Worm (Caenorhabditis elegans): ENCODE data around the gene K08D8.11.

- no peak for TF ChIP-seq lin-15B (tag; optimal IDR thresholded peaks at IDR 0.05)
- TF ChIP-seq zag-1 (tag; optimal IDR thresholded peaks at IDR 0.05) = no peak
- TF ChIP-seq nhr-76 (tag; optimal IDR thresholded peaks at IDR 0.05) = no peak
- no peak for TF ChIP-seq snpc-4 (tag; optimal IDR thresholded peaks at IDR 0.05)
- TF ChIP-seq elt-3 (tag; optimal IDR thresholded peaks at IDR 0.05) = no peak
- TF ChIP-seq ama-1 (optimal IDR thresholded peaks at IDR 0.05) = no peak
- no peak for TF ChIP-seq dpl-1 (GFP tag; optimal IDR thresholded peaks at IDR 0.05)
- no peak for TF ChIP-seq jun-1 (tag; optimal IDR thresholded peaks at IDR 0.05)
- no peak for TF ChIP-seq unc-86 (tag; optimal IDR thresholded peaks at IDR 0.05)
- TF ChIP-seq irx-1 (tag; optimal IDR thresholded peaks at IDR 0.05) = no peak
- TF ChIP-seq sptf-1 (tag; optimal IDR thresholded peaks at IDR 0.05) = no peak
These were observed 4.3 kb downstream of the K08D8.11 start, which contains the start of gene K08D8.9 for ce11 chrIV:12899392-12899791.

Measured in whole organism, L1 larva.